Worm (Caenorhabditis elegans): ENCODE results near the gene F54D5.23.

The F54D5.23 gene

DNA sequence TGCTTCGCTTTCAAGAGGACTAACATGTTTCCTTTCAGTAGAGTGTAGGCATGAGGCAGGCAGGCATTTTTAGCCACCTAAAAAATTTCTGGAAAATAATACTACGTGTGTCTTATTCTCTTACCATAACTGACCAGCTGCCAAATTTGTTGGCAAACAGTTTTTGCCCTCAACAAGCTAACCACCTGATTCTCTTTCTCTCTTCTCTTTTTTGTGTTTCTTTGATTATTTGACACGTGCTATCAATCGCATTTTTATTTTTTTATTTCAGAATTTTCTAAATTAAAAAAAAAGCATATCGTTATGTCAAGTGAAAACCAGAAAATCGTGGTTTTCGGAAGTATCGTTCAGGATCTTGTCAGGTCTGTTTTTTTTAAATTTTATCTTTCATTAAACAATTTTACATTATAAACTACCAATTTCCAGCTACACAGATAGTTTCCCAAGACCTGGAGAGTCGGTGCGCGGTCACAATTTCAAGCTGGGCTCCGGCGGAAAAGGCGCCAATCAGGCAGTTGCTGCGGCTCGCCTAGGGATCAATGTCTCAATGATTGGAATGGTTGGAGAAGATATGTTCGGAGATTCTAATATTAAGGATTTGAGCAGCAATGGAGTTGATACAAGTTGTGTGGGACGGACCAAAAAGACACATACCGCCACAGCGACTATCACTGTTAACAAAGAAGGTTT is 43.1 kb upstream of the F54D5.23 start, which contains the start of gene F07A11.5:
Gene F07A11.5 (plus strand): TSS at position 267 of the 690 bp plus-strand sequence.
- TF ChIP-seq efl-1 (optimal IDR thresholded peaks at IDR 0.05): no peak
- peak in 1 of 2 experiments; percentile 52 for TF ChIP-seq efl-1 (GFP tag; optimal IDR thresholded peaks at IDR 0.05 in 1 of 2)
- no peak for TF ChIP-seq nhr-84 (tag; optimal IDR thresholded peaks at IDR 0.05)
- TF ChIP-seq nhr-12 (tag; optimal IDR thresholded peaks at IDR 0.05): no peak
- no peak for TF ChIP-seq unc-30 (tag; optimal IDR thresholded peaks at IDR 0.05)

DNA sequence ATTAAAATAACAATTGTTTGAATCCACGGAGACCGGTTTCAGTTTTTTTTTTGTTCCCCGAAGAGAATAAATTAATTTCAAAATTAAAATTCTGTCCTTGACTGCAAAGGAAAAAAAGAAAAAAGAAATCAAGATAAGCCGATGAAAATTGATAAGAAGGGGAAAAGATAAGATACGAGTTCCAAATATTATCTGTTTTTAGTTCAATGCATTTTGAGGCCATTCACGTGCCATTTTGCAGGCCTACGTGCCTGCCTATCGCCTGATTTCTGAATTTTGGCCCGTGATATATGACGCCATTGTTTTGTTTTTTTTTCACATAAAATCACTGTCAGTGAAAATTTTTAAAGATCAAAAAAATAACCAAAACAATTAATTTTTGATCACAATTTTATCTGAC is 42.4 kb upstream of the F54D5.23 start:
- TF ChIP-seq nhr-71 (tag; optimal IDR thresholded peaks at IDR 0.05) (peak; percentile 23), blmp-1 (tag; optimal IDR thresholded peaks at IDR 0.05) (peak; percentile 50), lin-35 (GFP tag; optimal IDR thresholded peaks at IDR 0.05) (peak in 1 of 2 experiments; percentile 44), tlp-1 (tag; optimal IDR thresholded peaks at IDR 0.05) (peak; percentile 55), nhr-20 (tag; optimal IDR thresholded peaks at IDR 0.05) (peak; percentile 40), mdl-1 (tag; optimal IDR thresholded peaks at IDR 0.05) (peak in 1 of 2 experiments; percentile 10), nhr-85 (tag) (peak; percentile 72), lsy-2 (tag; optimal IDR thresholded peaks at IDR 0.05) (peak in 1 of 2 experiments; percentile 20), elt-2 (tag; optimal IDR thresholded peaks at IDR 0.05) (peak; percentile 80), fkh-4 (tag; optimal IDR thresholded peaks at IDR 0.05; ENCODE audit: borderline replicate concordance) (no peak), lir-3 (tag; optimal IDR thresholded peaks at IDR 0.05; ENCODE audit: poor library complexity) (no peak), alr-1 (tag; optimal IDR thresholded peaks at IDR 0.05; ENCODE audit: borderline replicate concordance) (no peak), elt-3 (tag; optimal IDR thresholded peaks at IDR 0.05) (peak in 5 of 6 experiments; percentile 62 to 99 (median 75)), unc-98 (GFP tag; IDR thresholded peaks at IDR 0.05) (no peak), pax-3 (tag; optimal IDR thresholded peaks at IDR 0.05) (no peak), lin-14 (GFP tag; optimal IDR thresholded peaks at IDR 0.05) (peak; percentile 45), pqm-1 (tag; optimal IDR thresholded peaks at IDR 0.05) (peak; percentile 18)

DNA sequence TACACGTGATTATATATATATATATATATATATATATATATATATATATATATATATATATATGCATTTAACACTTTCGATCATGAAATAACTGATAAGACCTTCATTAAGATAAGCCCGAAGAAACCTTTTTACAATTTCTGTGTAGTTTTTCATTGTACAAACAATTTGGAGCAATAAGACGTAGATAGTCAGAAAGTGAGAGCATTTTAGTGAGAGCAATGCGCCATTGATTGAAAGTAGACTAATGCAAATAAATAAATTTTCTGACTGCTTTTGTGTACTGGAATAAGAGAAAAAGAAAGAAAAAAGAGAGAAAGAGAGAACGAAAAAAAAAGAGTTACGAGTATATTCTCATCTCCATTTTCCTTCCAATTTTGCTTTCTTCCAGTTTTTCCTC is 35.5 kb upstream of the F54D5.23 start:
- TF ChIP-seq blmp-1 (tag; optimal IDR thresholded peaks at IDR 0.05): no peak
- no peak for TF ChIP-seq alr-1 (tag; optimal IDR thresholded peaks at IDR 0.05; ENCODE audit: borderline replicate concordance)
- TF ChIP-seq lin-35 (GFP tag; optimal IDR thresholded peaks at IDR 0.05): peak in 1 of 2 experiments; percentile 2
- peak; percentile 0 for TF ChIP-seq lin-14 (GFP tag; optimal IDR thresholded peaks at IDR 0.05)
- no peak for TF ChIP-seq lsy-2 (tag; optimal IDR thresholded peaks at IDR 0.05)
- TF ChIP-seq hpl-2 (GFP tag; optimal IDR thresholded peaks at IDR 0.05): no peak
- no peak for TF ChIP-seq swsn-7 (tag; optimal IDR thresholded peaks at IDR 0.05)
- no peak for TF ChIP-seq unc-62 (GFP tag; optimal IDR thresholded peaks at IDR 0.05)
- TF ChIP-seq dpl-1 (GFP tag; optimal IDR thresholded peaks at IDR 0.05): no peak
- TF ChIP-seq ceh-82 (tag; optimal IDR thresholded peaks at IDR 0.05): no peak
- TF ChIP-seq efl-1 (optimal IDR thresholded peaks at IDR 0.05): no peak
- peak in 1 of 2 experiments; percentile 64 for TF ChIP-seq efl-1 (GFP tag; optimal IDR thresholded peaks at IDR 0.05 in 1 of 2)
- TF ChIP-seq pax-3 (tag; optimal IDR thresholded peaks at IDR 0.05): no peak
- peak; percentile 74 for TF ChIP-seq elt-2 (tag; optimal IDR thresholded peaks at IDR 0.05)
- TF ChIP-seq zip-4 (GFP tag; optimal IDR thresholded peaks at IDR 0.05): no peak

DNA sequence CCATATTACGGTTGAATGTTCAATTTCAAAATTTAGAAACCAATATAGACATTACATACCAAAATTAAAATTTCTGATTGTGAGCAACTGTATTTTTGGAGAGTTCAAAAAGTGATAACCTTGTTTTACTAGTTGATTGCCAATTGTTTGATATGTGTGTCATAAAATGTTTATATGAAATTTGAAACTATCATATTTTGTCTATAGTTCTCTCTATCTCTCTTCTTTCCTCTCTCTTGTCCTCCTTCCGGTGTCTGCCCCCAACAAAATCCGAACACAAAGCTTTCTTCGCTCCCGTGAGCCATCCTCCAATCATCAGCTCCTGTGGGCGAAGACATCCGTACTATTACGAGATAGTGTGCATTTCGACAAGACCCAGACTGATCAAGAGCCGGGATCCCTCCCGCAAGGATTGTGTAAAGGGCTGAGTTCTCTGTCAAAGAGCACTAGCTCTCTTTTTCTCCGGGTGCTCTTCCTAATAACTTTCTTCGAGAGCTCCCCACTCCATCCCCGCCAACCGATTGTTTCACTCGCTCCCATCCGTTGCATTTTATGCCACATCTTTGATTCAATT is 33.4 kb upstream of the F54D5.23 start:
- TF ChIP-seq nhr-20 (tag; optimal IDR thresholded peaks at IDR 0.05): no peak
- TF ChIP-seq C04F5.9 (tag; optimal IDR thresholded peaks at IDR 0.05): no peak
- no peak for TF ChIP-seq pqm-1 (tag; optimal IDR thresholded peaks at IDR 0.05)
- peak; percentile 51 for TF ChIP-seq rnt-1 (tag; optimal IDR thresholded peaks at IDR 0.05)
- no peak for TF ChIP-seq hpl-2 (GFP tag; optimal IDR thresholded peaks at IDR 0.05)
- TF ChIP-seq efl-1 (optimal IDR thresholded peaks at IDR 0.05): peak in 1 of 2 experiments; percentile 19
- TF ChIP-seq efl-1 (GFP tag; optimal IDR thresholded peaks at IDR 0.05 in 1 of 2): peak in 1 of 2 experiments; percentile 57
- TF ChIP-seq F16B12.6 (tag; optimal IDR thresholded peaks at IDR 0.05): no peak
- no peak for TF ChIP-seq fkh-8 (tag; optimal IDR thresholded peaks at IDR 0.05)
- no peak for TF ChIP-seq xbp-1 (tag; optimal IDR thresholded peaks at IDR 0.05)
- TF ChIP-seq nhr-71 (tag; optimal IDR thresholded peaks at IDR 0.05): peak; percentile 18
- TF ChIP-seq irx-1 (tag; optimal IDR thresholded peaks at IDR 0.05): no peak
- no peak for TF ChIP-seq snu-23 (GFP tag; optimal IDR thresholded peaks at IDR 0.05)
- TF ChIP-seq fos-1 (tag; optimal IDR thresholded peaks at IDR 0.05): no peak
- TF ChIP-seq mep-1 (tag; optimal IDR thresholded peaks at IDR 0.05): no peak
- peak; percentile 62 for TF ChIP-seq dsc-1 (tag; optimal IDR thresholded peaks at IDR 0.05)
- TF ChIP-seq lsy-2 (tag; optimal IDR thresholded peaks at IDR 0.05): peak in 1 of 2 experiments; percentile 1
- TF ChIP-seq tbx-2 (tag; optimal IDR thresholded peaks at IDR 0.05): no peak
- no peak for TF ChIP-seq ceh-88 (GFP tag; IDR thresholded peaks at IDR 0.05)
- TF ChIP-seq lin-14 (GFP tag; optimal IDR thresholded peaks at IDR 0.05): peak; percentile 84
